Worm (Caenorhabditis elegans) whole organism, L1 larva: Measurements from ENCODE around the gene fbxa-55.

ENCODE experiments used
- C34B4.2 ChIP-seq: sonication (generic microtip); optimal IDR thresholded peaks from 2 replicates; lab custom pipeline; 2017; ENCODE audit warnings: mild to moderate bottlenecking, missing genetic modification characterization, missing compliant biosample characterization
- alr-1 ChIP-seq: fragments of 200-800 bp; sonication (Bioruptor generic); optimal IDR thresholded peaks from 2 replicates; lab custom pipeline; 2018; ENCODE audit warnings: borderline replicate concordance, mild to moderate bottlenecking, missing genetic modification characterization, missing compliant biosample characterization
- aly-2 ChIP-seq: fragments of 150-350 bp; optimal IDR thresholded peaks from 2 replicates; lab custom pipeline; 2014; ENCODE audit warnings: missing biosample characterization, missing genetic modification characterization
- blmp-1 ChIP-seq: fragments of 150-350 bp; optimal IDR thresholded peaks from 2 replicates; lab custom pipeline; 2014; ENCODE audit warnings: missing biosample characterization, missing genetic modification characterization
- ceh-63 ChIP-seq: fragments of 200-800 bp; sonication (Bioruptor generic); optimal IDR thresholded peaks from 2 replicates; lab custom pipeline; 2018; ENCODE audit warnings: mild to moderate bottlenecking, missing genetic modification characterization, missing compliant biosample characterization
- ces-1 ChIP-seq: fragments of 150-350 bp; optimal IDR thresholded peaks from 2 replicates; lab custom pipeline; 2014; ENCODE audit warnings: missing biosample characterization, missing genetic modification reagents, missing genetic modification characterization
- dpl-1 ChIP-seq, 3 experiments: fragments of 150-350 bp in 2 of 3; sonication (generic microtip) in 1 of 3; optimal IDR thresholded peaks; 2 replicates each; lab custom pipeline; 2014 to 2017; ENCODE audit warnings: missing biosample characterization in 3 of 3, missing genetic modification characterization in 3 of 3, missing genetic modification reagents in 3 of 3
- dsc-1 ChIP-seq: sonication (generic microtip); optimal IDR thresholded peaks from 2 replicates; lab custom pipeline; 2016; ENCODE audit warnings: mild to moderate bottlenecking, missing genetic modification characterization, missing compliant biosample characterization
- efl-1 ChIP-seq, 4 experiments: fragments of 150-350 bp; optimal IDR thresholded peaks in 3 of 4; peaks in 1 of 4; 1 replicate in 1 of 4; 2 replicates in 3 of 4; lab custom pipeline; 2014; ENCODE audit warnings: missing biosample characterization in 2 of 4, missing genetic modification characterization in 2 of 4, missing genetic modification reagents in 2 of 4
- efl-3 ChIP-seq: fragments of 200-800 bp; sonication (Bioruptor generic); optimal IDR thresholded peaks from 2 replicates; lab custom pipeline; 2018; ENCODE audit warnings: mild to moderate bottlenecking, missing genetic modification characterization, missing compliant biosample characterization
- elt-2 ChIP-seq: sonication (generic microtip); optimal IDR thresholded peaks from 2 replicates; lab custom pipeline; 2016; ENCODE audit warnings: missing genetic modification characterization, mild to moderate bottlenecking, inconsistent platforms, missing compliant biosample characterization, missing genetic modification reagents
- elt-3 ChIP-seq, 6 experiments: fragments of 150-350 bp in 1 of 6; sonication (generic microtip); optimal IDR thresholded peaks; 2 replicates each; lab custom pipeline; 2017 to 2018; ENCODE audit warnings: missing biosample characterization in 6 of 6, missing genetic modification characterization in 6 of 6, inconsistent platforms in 1 of 6
- fos-1 ChIP-seq: fragments of 150-350 bp; optimal IDR thresholded peaks from 2 replicates; lab custom pipeline; 2014; ENCODE audit warnings: missing biosample characterization, missing genetic modification characterization
- hlh-17 ChIP-seq: fragments of 200-800 bp; sonication (Bioruptor generic); optimal IDR thresholded peaks from 2 replicates; lab custom pipeline; 2018; ENCODE audit warnings: missing genetic modification characterization, mild to moderate bottlenecking, missing compliant biosample characterization, moderate library complexity, borderline replicate concordance
- irx-1 ChIP-seq: sonication (generic microtip); optimal IDR thresholded peaks from 2 replicates; lab custom pipeline; 2016; ENCODE audit warnings: missing genetic modification characterization, missing compliant biosample characterization
- isw-1 ChIP-seq: fragments of 200-800 bp; sonication (Bioruptor generic); IDR thresholded peaks from 2 replicates; pipeline ENCODE4 v1.3.6; 2022; ENCODE audit warnings: missing genetic modification characterization, missing compliant biosample characterization
- jun-1 ChIP-seq: fragments of 150-350 bp; optimal IDR thresholded peaks from 2 replicates; lab custom pipeline; 2014; ENCODE audit warnings: missing biosample characterization, missing genetic modification reagents, missing genetic modification characterization
- lin-13 ChIP-seq: fragments of 150-350 bp; optimal IDR thresholded peaks from 2 replicates; lab custom pipeline; 2014; ENCODE audit warnings: missing biosample characterization, missing genetic modification reagents, missing genetic modification characterization
- lin-15B ChIP-seq: fragments of 150-350 bp; sonication (generic microtip); optimal IDR thresholded peaks from 3 replicates; lab custom pipeline; 2014; ENCODE audit warnings: missing biosample characterization, missing genetic modification characterization
- lin-35 ChIP-seq, 2 experiments: fragments of 150-350 bp; optimal IDR thresholded peaks; 2 replicates each; lab custom pipeline; 2014; ENCODE audit warnings: missing biosample characterization in 2 of 2, missing genetic modification characterization in 2 of 2, missing genetic modification reagents in 2 of 2
- lin-39 ChIP-seq: fragments of 150-350 bp; optimal IDR thresholded peaks from 2 replicates; lab custom pipeline; 2014; ENCODE audit warnings: missing biosample characterization, missing genetic modification reagents, missing genetic modification characterization
- nhr-19 ChIP-seq: fragments of 200-800 bp; sonication (Bioruptor generic); conservative IDR thresholded peaks from 2 replicates; pipeline ENCODE4 v1.3.6; 2022; ENCODE audit warnings: missing genetic modification characterization, missing compliant biosample characterization
- nhr-20 ChIP-seq: sonication (generic microtip); optimal IDR thresholded peaks from 2 replicates; lab custom pipeline; 2016; ENCODE audit warnings: mild to moderate bottlenecking, missing genetic modification characterization, missing compliant biosample characterization
- nhr-28 ChIP-seq: fragments of 150-350 bp; optimal IDR thresholded peaks from 2 replicates; lab custom pipeline; 2014; ENCODE audit warnings: missing biosample characterization, missing genetic modification characterization
- nhr-47 ChIP-seq: sonication (generic microtip); optimal IDR thresholded peaks from 2 replicates; lab custom pipeline; 2016; ENCODE audit warnings: mild to moderate bottlenecking, missing genetic modification characterization, moderate library complexity, missing compliant biosample characterization
- nhr-76 ChIP-seq: sonication (generic microtip); optimal IDR thresholded peaks from 2 replicates; lab custom pipeline; 2017; ENCODE audit warnings: missing biosample characterization, missing genetic modification characterization
- nhr-84 ChIP-seq: sonication (generic microtip); optimal IDR thresholded peaks from 2 replicates; lab custom pipeline; 2017; ENCODE audit warnings: missing biosample characterization, missing genetic modification characterization
- pag-3 ChIP-seq: sonication (generic microtip); optimal IDR thresholded peaks from 2 replicates; lab custom pipeline; 2017; ENCODE audit warnings: missing genetic modification characterization, mild to moderate bottlenecking, missing compliant biosample characterization, antibody characterized with exemption, borderline replicate concordance; ENCODE audit not compliant: insufficient read depth
- pqm-1 ChIP-seq: sonication (generic microtip); optimal IDR thresholded peaks from 3 replicates; lab custom pipeline; 2017; ENCODE audit warnings: missing biosample characterization, missing genetic modification characterization
- snu-23 ChIP-seq: sonication (generic microtip); optimal IDR thresholded peaks from 2 replicates; lab custom pipeline; 2016; ENCODE audit warnings: missing genetic modification characterization, missing compliant biosample characterization
- unc-30 ChIP-seq: sonication (generic microtip); optimal IDR thresholded peaks from 2 replicates; lab custom pipeline; 2017; ENCODE audit warnings: missing biosample characterization, missing genetic modification characterization
- unc-62 ChIP-seq: fragments of 150-350 bp; optimal IDR thresholded peaks from 2 replicates; lab custom pipeline; 2014; ENCODE audit warnings: missing biosample characterization, missing genetic modification reagents, missing genetic modification characterization
- unc-98 ChIP-seq: fragments of 200-800 bp; sonication (Bioruptor generic); IDR thresholded peaks from 2 replicates; pipeline ENCODE4 v1.3.6; 2022; ENCODE audit warnings: missing genetic modification characterization, missing compliant biosample characterization
- zag-1 ChIP-seq: fragments of 150-350 bp; optimal IDR thresholded peaks from 2 replicates; lab custom pipeline; 2014; ENCODE audit warnings: missing biosample characterization, missing genetic modification characterization
- zip-4 ChIP-seq: fragments of 200-800 bp; sonication (Bioruptor generic); optimal IDR thresholded peaks from 2 replicates; lab custom pipeline; 2018; ENCODE audit warnings: mild to moderate bottlenecking, missing genetic modification characterization, moderate library complexity, missing compliant biosample characterization
- ztf-11 ChIP-seq, 2 experiments: sonication (generic microtip); optimal IDR thresholded peaks; 2 replicates each; lab custom pipeline; 2016 to 2017; ENCODE audit warnings: missing genetic modification characterization in 2 of 2, missing biosample characterization in 1 of 2, missing compliant biosample characterization in 1 of 2
- ztf-4 ChIP-seq: fragments of 150-350 bp; optimal IDR thresholded peaks from 2 replicates; lab custom pipeline; 2014; ENCODE audit warnings: missing biosample characterization, missing genetic modification characterization

fbxa-55 gene

DNA sequence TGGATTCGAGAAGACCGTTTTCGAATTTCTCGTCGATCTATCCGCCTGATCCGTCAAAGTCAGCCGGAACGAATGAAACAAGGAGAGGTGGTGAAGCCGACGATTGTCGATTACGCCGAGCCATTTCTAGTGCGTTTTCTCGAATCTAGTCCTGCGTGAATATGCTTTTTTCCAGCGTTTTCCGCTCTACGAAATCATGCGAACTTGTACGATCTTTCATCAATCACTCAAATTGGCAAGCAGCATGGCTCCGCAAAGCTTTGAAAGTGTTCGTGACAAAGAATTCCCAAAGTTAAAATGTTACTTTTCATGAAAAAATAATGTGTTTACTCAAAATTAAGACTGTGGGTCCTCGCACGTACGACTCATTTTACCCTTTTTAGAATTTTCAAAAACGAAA lies 39.0 kb downstream of the fbxa-55 start:
- no peak for TF ChIP-seq zag-1
- no peak for TF ChIP-seq pqm-1 (tag; lab: Kevin White, UChicago)
- TF ChIP-seq lin-39 (tag; lab: Kevin White, UChicago) = no peak
- no peak for TF ChIP-seq nhr-47
- no peak for TF ChIP-seq pag-3
- no peak for TF ChIP-seq nhr-28
- no peak for TF ChIP-seq elt-2 (tag; lab: Kevin White, UChicago)
- TF ChIP-seq ces-1 (GFP tag; lab: Kevin White, UChicago) = no peak
- TF ChIP-seq ztf-4 (tag; lab: Kevin White, UChicago) = no peak
- no peak for TF ChIP-seq nhr-19 (GFP tag; lab: Robert Waterston, UW)
- TF ChIP-seq efl-1 (optimal IDR thresholded peaks at IDR 0.05; lab: Kevin White, UChicago) = no peak
- no peak for TF ChIP-seq efl-1 (GFP tag; optimal IDR thresholded peaks at IDR 0.05 in 1 of 2; lab: Kevin White, UChicago)

DNA sequence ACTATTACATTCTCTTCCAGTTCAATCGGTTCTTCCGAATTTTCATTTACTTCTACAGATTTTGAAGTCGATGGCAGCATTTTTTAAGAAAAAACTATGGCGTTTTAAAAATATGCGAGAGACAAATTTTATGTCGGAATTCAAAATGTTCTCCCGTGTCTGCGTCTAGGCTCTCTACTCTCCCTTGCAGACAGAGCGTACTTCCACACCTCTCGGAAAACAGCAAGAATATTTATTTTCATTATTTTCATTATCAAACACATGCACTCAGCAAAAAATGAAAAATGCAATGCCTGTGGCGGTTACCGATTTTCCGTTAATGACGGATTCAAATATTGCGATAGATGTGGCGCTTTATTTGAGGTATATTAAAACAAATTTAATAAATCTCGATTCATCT lies 40.4 kb downstream of the fbxa-55 start, which contains the start of the genes ztf-18 and F23H11.2:
ztf-18 (minus strand) TSS at position 188 of the 400 bp plus-strand sequence.
F23H11.2 (plus strand) TSS at position 223 of the 400 bp plus-strand sequence.
- TF ChIP-seq nhr-19 (GFP tag; lab: Robert Waterston, UW) (no peak), ceh-63 (GFP tag; lab: Kevin White, UChicago) (no peak), irx-1 (no peak), efl-3 (GFP tag; lab: Kevin White, UChicago) (no peak), isw-1 (GFP tag; lab: Robert Waterston, UW) (no peak), dpl-1 (GFP tag; optimal IDR thresholded peaks at IDR 0.05; lab: Kevin White, UChicago) (peak in 2 of 3 experiments; percentile 7 to 18), zip-4 (GFP tag; lab: Kevin White, UChicago) (no peak), aly-2 (no peak), efl-1 (optimal IDR thresholded peaks at IDR 0.05; lab: Kevin White, UChicago) (no peak), efl-1 (GFP tag; optimal IDR thresholded peaks at IDR 0.05 in 1 of 2; lab: Kevin White, UChicago) (peak; percentile 10 to 71), elt-3 (tag; optimal IDR thresholded peaks at IDR 0.05; lab: Kevin White, UChicago) (no peak), unc-98 (GFP tag; lab: Robert Waterston, UW) (no peak), blmp-1 (peak; percentile 37), C34B4.2 (tag; lab: Kevin White, UChicago) (no peak), lin-13 (GFP tag; lab: Kevin White, UChicago) (no peak), lin-15B (tag; lab: Kevin White, UChicago) (peak; percentile 1), unc-30 (tag; lab: Kevin White, UChicago) (no peak), dsc-1 (no peak), ztf-11 (tag; optimal IDR thresholded peaks at IDR 0.05; lab: Kevin White, UChicago) (no peak), alr-1 (tag; lab: Kevin White, UChicago) (no peak), lin-35 (GFP tag; optimal IDR thresholded peaks at IDR 0.05; lab: Kevin White, UChicago) (peak in 1 of 2 experiments; percentile 43), fos-1 (no peak), hlh-17 (no peak), pag-3 (no peak), snu-23 (no peak), jun-1 (tag; lab: Kevin White, UChicago) (no peak), nhr-84 (tag; lab: Kevin White, UChicago) (no peak), nhr-76 (tag; lab: Kevin White, UChicago) (no peak), unc-62 (GFP tag; lab: Kevin White, UChicago) (no peak)

DNA sequence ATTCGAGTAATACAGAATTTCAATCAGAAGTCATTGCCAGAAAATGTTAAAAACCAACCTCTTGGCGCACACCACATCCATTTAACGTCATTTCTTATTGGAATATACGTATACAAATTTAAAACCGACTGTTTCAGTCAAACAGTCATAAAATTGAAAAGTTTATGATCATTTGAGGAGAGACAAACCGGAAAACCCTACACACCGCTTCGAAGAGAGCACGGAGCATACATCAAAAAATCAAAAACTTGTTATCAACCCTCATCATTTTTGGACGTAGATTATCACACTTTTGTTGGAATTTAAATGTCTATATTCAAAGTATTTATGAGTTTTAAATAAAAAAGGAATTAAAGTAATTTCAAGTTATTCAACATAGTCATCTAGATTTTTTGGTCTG lies 44.9 kb downstream of the fbxa-55 start, which contains the start of gene T24C4.10:
T24C4.10 (minus strand) TSS at position 230 of the 400 bp plus-strand sequence.
- TF ChIP-seq nhr-20 (no peak), lin-35 (GFP tag; optimal IDR thresholded peaks at IDR 0.05; lab: Kevin White, UChicago) (peak in 1 of 2 experiments; percentile 10)
- TF ChIP-seq, all 84 proteins: peak for 1
